Fruit fly (Drosophila melanogaster) Kc167 (cell line): Measurements from ENCODE around the gene gish.

Experiments used
- Myc ChIP-seq: fragments of >200 bp; optimal IDR thresholded peaks from 2 replicates; lab custom pipeline; 2017; ENCODE audit warnings: missing external identifiers
- psq ChIP-seq: fragments of >200 bp; optimal IDR thresholded peaks from 2 replicates; lab custom pipeline; 2017; ENCODE audit warnings: missing external identifiers

- no peak for TF ChIP-seq Myc (lab: Kevin White, UChicago)
- no peak for TF ChIP-seq psq (lab: Kevin White, UChicago)
These were observed 8.0 kb downstream of the gish start for dm6 chr3R:16280003-16280998.
